Worm (Caenorhabditis elegans) whole organism, young adult: ENCODE results near the gene math-34.

Experiments used
- F49E8.2 ChIP-seq: sonication (generic microtip); optimal IDR thresholded peaks from 3 replicates; lab custom pipeline; 2017; ENCODE audit warnings: missing genetic modification characterization, mild to moderate bottlenecking, missing compliant biosample characterization, antibody characterized with exemption, moderate library complexity; ENCODE audit not compliant: insufficient read depth
- Y79H2A.3 ChIP-seq: fragments of 200-800 bp; sonication (Bioruptor generic); conservative IDR thresholded peaks from 2 replicates; pipeline ENCODE4 v1.3.6; 2022; ENCODE audit warnings: missing genetic modification reagents, missing genetic modification characterization, missing compliant biosample characterization
- aptf-3 ChIP-seq: fragments of 200-800 bp; sonication (Bioruptor generic); IDR thresholded peaks from 2 replicates; pipeline ENCODE4 v1.3.6; 2022; ENCODE audit warnings: missing genetic modification characterization, missing compliant biosample characterization
- die-1 ChIP-seq: sonication (generic microtip); optimal IDR thresholded peaks from 2 replicates; lab custom pipeline; 2016; ENCODE audit warnings: missing genotype, mild to moderate bottlenecking, missing genetic modification characterization, missing compliant biosample characterization
- dpff-1 ChIP-seq: sonication (generic microtip); optimal IDR thresholded peaks from 2 replicates; lab custom pipeline; 2017; ENCODE audit warnings: mild to moderate bottlenecking, missing genetic modification characterization, missing compliant biosample characterization
- lsy-27 ChIP-seq: sonication (generic microtip); optimal IDR thresholded peaks from 2 replicates; lab custom pipeline; 2017; ENCODE audit warnings: missing genetic modification characterization, mild to moderate bottlenecking, missing compliant biosample characterization, antibody characterized with exemption, missing genotype, borderline replicate concordance; ENCODE audit not compliant: insufficient read depth
- nhr-179 ChIP-seq: sonication (generic microtip); optimal IDR thresholded peaks from 2 replicates; lab custom pipeline; 2016; ENCODE audit warnings: mild to moderate bottlenecking, missing genetic modification characterization, missing compliant biosample characterization
- snpc-4 ChIP-seq, 5 experiments: fragments of 150-350 bp in 1 of 5; sonication (generic microtip) in 4 of 5; optimal IDR thresholded peaks; 2 replicates each; lab custom pipeline; 2014 to 2018; ENCODE audit warnings: missing genetic modification characterization in 5 of 5, missing biosample characterization in 3 of 5, antibody characterized with exemption in 2 of 5, mild to moderate bottlenecking in 2 of 5, missing compliant biosample characterization in 2 of 5, missing genotype in 2 of 5, moderate library complexity in 2 of 5, missing genetic modification reagents in 1 of 5
- unc-130 ChIP-seq: sonication (generic microtip); optimal IDR thresholded peaks from 2 replicates; lab custom pipeline; 2016; ENCODE audit warnings: missing genetic modification reagents, missing genetic modification characterization, missing compliant biosample characterization
- zim-3 ChIP-seq: sonication (generic microtip); optimal IDR thresholded peaks from 2 replicates; lab custom pipeline; 2017; ENCODE audit warnings: mild to moderate bottlenecking, missing genetic modification characterization, moderate library complexity, missing compliant biosample characterization
- ztf-22 ChIP-seq: fragments of 200-800 bp; sonication (Bioruptor generic); optimal IDR thresholded peaks from 2 replicates; lab custom pipeline; 2018; ENCODE audit warnings: mild to moderate bottlenecking, missing genetic modification characterization, moderate library complexity, missing compliant biosample characterization
- ztf-25 ChIP-seq: fragments of 200-800 bp; sonication (Bioruptor generic); IDR thresholded peaks from 2 replicates; pipeline ENCODE4 v1.3.6; 2022; ENCODE audit warnings: missing genetic modification reagents, missing genetic modification characterization, missing compliant biosample characterization
- ztf-6 ChIP-seq: fragments of 200-800 bp; sonication (Bioruptor generic); IDR thresholded peaks from 2 replicates; pipeline ENCODE4 v1.3.6; 2022; ENCODE audit warnings: missing genetic modification reagents, missing genetic modification characterization, missing compliant biosample characterization

DNA sequence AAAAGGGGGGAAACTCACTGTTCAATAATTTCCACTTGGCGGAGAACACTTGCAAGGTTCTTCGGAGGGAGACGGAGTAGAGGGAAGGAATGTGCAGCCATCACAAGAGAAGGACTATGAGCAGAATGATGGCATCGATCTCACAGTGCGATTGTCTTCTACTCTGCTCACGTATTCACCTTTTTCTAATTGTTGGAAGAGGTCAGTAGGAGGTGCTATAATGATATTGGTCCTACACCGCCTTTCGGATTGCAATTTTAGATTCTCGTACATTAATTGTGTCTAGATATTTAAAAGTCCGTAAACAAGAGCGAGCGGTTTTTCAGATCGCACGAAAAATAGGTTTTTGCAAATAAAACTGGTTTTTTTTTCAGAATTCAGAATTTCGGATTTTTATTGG lies 11.7 kb downstream of the math-34 start, which contains the start of gene fbxb-39:
- TF ChIP-seq die-1 (tag; lab: Kevin White, UChicago) (no peak), dpff-1 (tag; lab: Kevin White, UChicago) (no peak), lsy-27 (no peak), snpc-4 (GFP tag; optimal IDR thresholded peaks at IDR 0.05; lab: Kevin White, UChicago) (no peak), snpc-4 (tag; optimal IDR thresholded peaks at IDR 0.05; lab: Kevin White, UChicago) (no peak), ztf-25 (GFP tag; lab: Robert Waterston, UW) (no peak), nhr-179 (tag; lab: Kevin White, UChicago) (no peak), zim-3 (tag; lab: Kevin White, UChicago) (no peak), aptf-3 (GFP tag; lab: Robert Waterston, UW) (no peak), ztf-22 (GFP tag; lab: Kevin White, UChicago) (no peak), unc-130 (no peak), ztf-6 (GFP tag; lab: Robert Waterston, UW) (no peak), Y79H2A.3 (no peak), F49E8.2 (tag; lab: Kevin White, UChicago) (no peak)
